Fruit fly (Drosophila melanogaster) whole organism, pupa: Measurements from ENCODE around the gene CG8202.

ENCODE experiments used
- CG10348 ChIP-seq: fragments of 200-800 bp; sonication (Bioruptor generic); IDR thresholded peaks from 2 replicates; pipeline ENCODE4 v1.3.6; 2022; ENCODE audit warnings: missing biosample characterization, missing genetic modification characterization
- CG12605 ChIP-seq: fragments of 200-800 bp; sonication (Bioruptor generic); IDR thresholded peaks from 2 replicates; pipeline ENCODE4 v1.3.6; 2022; ENCODE audit warnings: missing biosample characterization, missing genetic modification characterization
- CG13204 ChIP-seq: fragments of 200-800 bp; sonication (Bioruptor generic); optimal IDR thresholded peaks from 2 replicates; lab custom pipeline; 2018; ENCODE audit warnings: missing biosample characterization, mild to moderate bottlenecking, missing genetic modification characterization, moderate library complexity
- CG14655 ChIP-seq: fragments of 200-800 bp; sonication (Bioruptor generic); optimal IDR thresholded peaks from 3 replicates; lab custom pipeline; 2017; ENCODE audit warnings: mild to moderate bottlenecking, missing biosample characterization, missing genetic modification reagents, missing genetic modification characterization
- CG15710 ChIP-seq: fragments of 200-800 bp; sonication (Bioruptor generic); optimal IDR thresholded peaks from 2 replicates; lab custom pipeline; 2018; ENCODE audit warnings: missing biosample characterization, mild to moderate bottlenecking, missing genetic modification characterization, moderate library complexity
- CG17806 ChIP-seq: fragments of 200-800 bp; sonication (Bioruptor generic); optimal IDR thresholded peaks from 2 replicates; lab custom pipeline; 2018; ENCODE audit warnings: missing biosample characterization, mild to moderate bottlenecking, missing genetic modification characterization, moderate library complexity
- CG32121 ChIP-seq: fragments of 200-800 bp; sonication (Bioruptor generic); IDR thresholded peaks from 2 replicates; pipeline ENCODE4 v1.3.6; 2022; ENCODE audit warnings: missing biosample characterization, missing genetic modification characterization
- CG34367 ChIP-seq: fragments of 200-800 bp; sonication (Bioruptor generic); optimal IDR thresholded peaks from 2 replicates; lab custom pipeline; 2018; ENCODE audit warnings: missing biosample characterization, mild to moderate bottlenecking, missing genetic modification characterization
- CG4496 ChIP-seq: fragments of 200-800 bp; sonication (Bioruptor generic); IDR thresholded peaks from 3 replicates; pipeline ENCODE4 v1.3.6; 2022; ENCODE audit warnings: missing biosample characterization, missing genetic modification characterization
- CG8159 ChIP-seq: fragments of 200-800 bp; sonication (Bioruptor generic); optimal IDR thresholded peaks from 3 replicates; lab custom pipeline; 2018; ENCODE audit warnings: missing biosample characterization, mild to moderate bottlenecking, missing genetic modification characterization, moderate library complexity
- CG8301 ChIP-seq: fragments of 200-800 bp; sonication (Bioruptor generic); optimal IDR thresholded peaks from 2 replicates; lab custom pipeline; 2018; ENCODE audit warnings: missing biosample characterization, mild to moderate bottlenecking, missing genetic modification characterization
- CG9948 ChIP-seq: fragments of 200-800 bp; sonication (Bioruptor generic); optimal IDR thresholded peaks from 2 replicates; lab custom pipeline; 2018; ENCODE audit warnings: missing biosample characterization, mild to moderate bottlenecking, missing genetic modification characterization, moderate library complexity
- D1 ChIP-seq: fragments of 200-800 bp; sonication (Bioruptor generic); optimal IDR thresholded peaks from 2 replicates; lab custom pipeline; 2018; ENCODE audit warnings: missing biosample characterization, mild to moderate bottlenecking, missing genetic modification characterization, moderate library complexity
- EcR ChIP-seq: fragments of 200-800 bp; sonication (Bioruptor generic); optimal IDR thresholded peaks from 3 replicates; lab custom pipeline; 2019; ENCODE audit warnings: missing biosample characterization, missing genetic modification characterization, mild to moderate bottlenecking, moderate library complexity, missing genetic modification reagents
- Ets98B ChIP-seq: fragments of 200-800 bp; sonication (Bioruptor generic); IDR thresholded peaks from 2 replicates; pipeline ENCODE4 v1.3.6; 2022; ENCODE audit warnings: missing biosample characterization, missing genetic modification characterization
- Pif1A ChIP-seq: fragments of 200-800 bp; sonication (Bioruptor generic); optimal IDR thresholded peaks from 3 replicates; lab custom pipeline; 2016; ENCODE audit warnings: missing biosample characterization, missing genetic modification characterization
- Pif1B ChIP-seq: fragments of 200-800 bp; sonication (Bioruptor generic); optimal IDR thresholded peaks from 3 replicates; lab custom pipeline; 2016; ENCODE audit warnings: missing biosample characterization, missing genetic modification characterization
- Snoo ChIP-seq: fragments of 200-800 bp; sonication (Bioruptor generic); optimal IDR thresholded peaks from 3 replicates; lab custom pipeline; 2017; ENCODE audit warnings: missing biosample characterization, mild to moderate bottlenecking, missing genetic modification characterization, inconsistent platforms
- fd96Ca ChIP-seq: fragments of 200-800 bp; sonication (Bioruptor generic); IDR thresholded peaks from 3 replicates; pipeline ENCODE4 v1.3.6; 2022; ENCODE audit warnings: missing biosample characterization, missing genetic modification characterization
- gl ChIP-seq: fragments of 200-800 bp; sonication (Bioruptor generic); optimal IDR thresholded peaks from 2 replicates; lab custom pipeline; 2018; ENCODE audit warnings: missing biosample characterization, mild to moderate bottlenecking, missing genetic modification characterization
- rn ChIP-seq: fragments of 200-800 bp; sonication (Bioruptor generic); IDR thresholded peaks from 2 replicates; pipeline ENCODE4 v1.3.6; 2022; ENCODE audit warnings: missing biosample characterization, missing genetic modification characterization

The CG8202 gene

DNA sequence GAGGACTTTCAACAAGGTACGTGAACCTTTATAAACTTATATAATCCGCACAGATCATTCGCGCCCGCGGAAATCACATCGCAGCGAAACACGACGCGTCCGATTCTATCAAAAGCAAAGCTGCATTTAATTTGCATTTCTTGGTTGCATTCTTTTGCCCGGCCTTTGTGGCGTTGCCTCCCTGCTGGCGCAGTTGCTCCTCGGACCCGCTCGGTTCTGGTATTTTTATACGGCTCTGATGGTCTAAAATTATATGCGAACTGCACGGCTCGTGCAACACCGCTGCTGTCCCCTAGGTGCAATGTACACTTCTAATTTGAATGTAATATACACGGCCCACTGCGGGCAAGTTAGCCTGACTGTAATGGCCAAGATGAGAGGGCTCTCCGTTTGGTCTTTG lies 13.5 kb upstream of the CG8202 start, which contains the start of gene Cks85A:
TSS of gene Cks85A (minus strand) at position 101 of the 400 bp plus-strand sequence.
- TF ChIP-seq CG8159 (tag; lab: Kevin White, UChicago) (no peak), CG14655 (GFP tag; lab: Kevin White, UChicago) (no peak), CG9948 (tag; lab: Kevin White, UChicago) (no peak), Pif1A (no peak), Snoo (tag; lab: Kevin White, UChicago) (no peak)

DNA sequence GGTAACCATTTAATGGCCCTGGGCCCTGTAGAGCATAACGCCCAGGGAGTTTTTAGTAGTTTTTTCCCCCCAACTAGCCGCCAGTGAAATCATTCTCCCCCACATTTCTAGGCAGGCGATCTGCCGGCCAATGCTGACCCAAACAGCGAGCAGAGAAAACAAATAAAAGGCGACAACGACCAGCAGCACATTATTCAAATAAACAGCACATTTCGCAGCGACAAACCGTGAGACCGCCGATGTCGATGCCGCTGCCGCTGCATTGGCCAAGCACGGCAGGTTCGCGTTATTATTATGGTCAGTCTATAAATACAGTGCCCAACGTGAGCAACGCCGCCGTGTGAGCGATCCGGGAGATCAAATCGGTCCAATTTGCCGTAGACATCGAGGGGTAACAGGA lies 13.0 kb upstream of the CG8202 start, which contains the start of gene CG11760:
TSS of gene CG11760 (plus strand) at position 301 of the 400 bp plus-strand sequence.
- 0 out of 3 replicates have a peak, but pooled peaks have one; percentile 29 for TF ChIP-seq CG4496
- TF ChIP-seq CG9948 (tag; lab: Kevin White, UChicago) = no peak

dm6 chr3R:8721071-8721470 lies 10.8 kb upstream of the CG8202 start, which contains the start of gene CG8136:
Gene CG8136 (plus strand): TSS chr3R:8721371.
- TF ChIP-seq fd96Ca (GFP tag; lab: Robert Waterston, UW) (no peak), gl (tag; lab: Kevin White, UChicago) (no peak), CG14655 (GFP tag; lab: Kevin White, UChicago) (no peak), EcR (no peak), CG8301 (no peak), CG17806 (tag; lab: Kevin White, UChicago) (no peak), Pif1A (no peak), CG13204 (no peak), CG15710 (no peak), CG4496 (no peak), CG8159 (tag; lab: Kevin White, UChicago) (no peak), Ets98B (GFP tag; lab: Robert Waterston, UW) (no peak)

DNA sequence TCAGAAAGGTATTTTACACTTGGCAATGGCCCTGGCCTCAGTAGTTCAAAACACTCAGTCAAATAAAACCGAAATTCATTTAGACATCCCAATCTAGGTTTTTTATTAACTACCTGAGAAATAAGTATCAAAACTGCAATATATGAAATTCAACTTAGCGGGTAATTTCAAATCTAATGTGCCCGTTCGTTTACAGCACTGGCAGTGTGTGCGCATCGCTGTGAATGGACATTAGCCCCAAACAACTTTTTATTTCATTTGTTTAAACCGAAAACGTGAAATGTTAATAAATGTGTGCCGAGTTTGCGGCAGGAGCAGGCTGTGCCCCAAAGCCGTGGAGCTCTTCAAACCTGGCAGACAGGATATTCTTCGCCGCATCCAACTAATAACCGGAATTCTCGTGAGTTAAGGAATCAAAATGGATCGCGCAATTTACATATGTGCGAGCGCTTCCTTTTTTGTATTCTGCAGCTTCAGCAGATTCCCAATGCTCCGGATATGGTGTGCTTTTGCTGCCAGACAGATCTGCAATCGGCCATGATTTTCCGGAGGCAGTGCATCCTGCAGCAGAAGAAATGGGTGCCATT lies 8.8 kb upstream of the CG8202 start, which contains the start of gene nom:
TSS of gene nom (plus strand) at position 213 of the 587 bp plus-strand sequence.
- no peak for TF ChIP-seq Snoo (tag; lab: Kevin White, UChicago)
- TF ChIP-seq Pif1A = no peak
- no peak for TF ChIP-seq D1 (tag; lab: Kevin White, UChicago)
- TF ChIP-seq CG17806 (tag; lab: Kevin White, UChicago) = no peak
- TF ChIP-seq CG4496 = no peak
- no peak for TF ChIP-seq Pif1B (GFP tag; lab: Kevin White, UChicago)
- no peak for TF ChIP-seq CG9948 (tag; lab: Kevin White, UChicago)
- TF ChIP-seq CG14655 (GFP tag; lab: Kevin White, UChicago) = no peak
- no peak for TF ChIP-seq CG15710
- TF ChIP-seq rn = no peak
- TF ChIP-seq CG34367 (tag; lab: Kevin White, UChicago) = no peak
- no peak for TF ChIP-seq CG10348
- TF ChIP-seq fd96Ca (GFP tag; lab: Robert Waterston, UW) = no peak
- no peak for TF ChIP-seq Ets98B (GFP tag; lab: Robert Waterston, UW)

DNA sequence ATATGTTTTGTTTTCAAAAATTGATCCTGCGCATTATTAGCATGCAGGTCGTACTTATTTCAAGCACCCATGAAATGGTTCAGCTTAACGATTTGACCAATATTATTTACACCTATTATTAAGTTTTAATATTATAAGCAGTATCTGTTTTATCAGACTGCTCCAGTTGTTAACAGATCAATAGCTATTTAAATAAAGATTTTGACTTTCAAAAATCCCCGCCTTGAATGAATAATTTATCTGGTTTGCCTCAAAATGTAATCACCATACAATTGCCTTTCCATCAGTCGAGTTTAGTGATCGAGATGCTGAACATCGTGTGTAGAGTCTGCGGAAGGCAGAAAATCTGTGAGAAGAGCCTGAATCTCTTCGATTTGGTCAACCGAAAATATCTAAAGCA lies 6.7 kb upstream of the CG8202 start, which contains the start of gene ouib:
TSS of gene ouib (plus strand) at position 301 of the 400 bp plus-strand sequence.
- TF ChIP-seq CG12605 (GFP tag; lab: Robert Waterston, UW) = no peak

- no peak for TF ChIP-seq EcR
- TF ChIP-seq CG4496 = no peak
- TF ChIP-seq rn = no peak
- TF ChIP-seq CG12605 (GFP tag; lab: Robert Waterston, UW) = no peak
Measured at dm6 chr3R:8726632-8727031, 5.3 kb upstream of the CG8202 start, which contains the start of gene CG8159. Gene CG8159 (plus strand): TSS chr3R:8726854.

dm6 chr3R:8729542-8729941 lies 2.3 kb upstream of the CG8202 start, which contains the start of gene ranshi:
Gene ranshi (minus strand): TSS chr3R:8729693.
- TF ChIP-seq CG8159 (tag; lab: Kevin White, UChicago) (no peak), CG8301 (no peak), rn (no peak), CG14655 (GFP tag; lab: Kevin White, UChicago) (no peak), CG10348 (no peak), CG15710 (no peak), EcR (no peak), CG32121 (GFP tag; lab: Robert Waterston, UW) (no peak), CG13204 (no peak), Pif1A (no peak), Ets98B (GFP tag; lab: Robert Waterston, UW) (no peak), CG9948 (tag; lab: Kevin White, UChicago) (no peak), Snoo (tag; lab: Kevin White, UChicago) (no peak), CG17806 (tag; lab: Kevin White, UChicago) (no peak), CG12605 (GFP tag; lab: Robert Waterston, UW) (no peak), CG4496 (no peak), gl (tag; lab: Kevin White, UChicago) (no peak), D1 (tag; lab: Kevin White, UChicago) (no peak)
